Fruit fly (Drosophila melanogaster) whole organism, embryonic: ENCODE data around the gene CG14960.

ENCODE experiments used
- Aef1 ChIP-seq: fragments of 200-800 bp; sonication (Bioruptor generic); IDR thresholded peaks from 3 replicates; pipeline ENCODE4 v1.3.6; 2022; ENCODE audit warnings: missing biosample characterization, missing genetic modification characterization
- Awh ChIP-seq: fragments of 200-800 bp; sonication (Bioruptor generic); IDR thresholded peaks from 2 replicates; pipeline ENCODE4, ENCODE4 v1.3.6; 2022; ENCODE audit warnings: missing biosample characterization, missing genetic modification characterization
- C15 ChIP-seq: fragments of 200-800 bp; sonication (Bioruptor generic); IDR thresholded peaks from 3 replicates; pipeline ENCODE4 v1.3.6; 2022; ENCODE audit warnings: missing biosample characterization, missing genetic modification characterization
- CG10321 ChIP-seq: fragments of 200-800 bp; sonication (Bioruptor generic); IDR thresholded peaks from 2 replicates; pipeline ENCODE4 v1.3.6; 2022; ENCODE audit warnings: missing biosample characterization, missing genetic modification characterization
- CG10959 ChIP-seq: fragments of 200-800 bp; sonication (Bioruptor generic); IDR thresholded peaks from 2 replicates; pipeline ENCODE4 v1.3.6; 2022; ENCODE audit warnings: missing biosample characterization, missing genetic modification characterization
- CG11723 ChIP-seq: fragments of 200-800 bp; sonication (Bioruptor generic); optimal IDR thresholded peaks from 2 replicates; lab custom pipeline; 2017; ENCODE audit warnings: missing biosample characterization, mild to moderate bottlenecking, missing genetic modification characterization
- CG12391 ChIP-seq: fragments of 200-800 bp; sonication (Bioruptor generic); optimal IDR thresholded peaks from 3 replicates; lab custom pipeline; 2018; ENCODE audit warnings: missing biosample characterization, mild to moderate bottlenecking, missing genetic modification characterization, moderate library complexity
- CG13894 ChIP-seq: fragments of 200-800 bp; sonication (Bioruptor generic); optimal IDR thresholded peaks from 3 replicates; lab custom pipeline; 2018; ENCODE audit warnings: missing biosample characterization, mild to moderate bottlenecking, missing genetic modification characterization, moderate library complexity
- CG14965 ChIP-seq: fragments of 200-800 bp; sonication (Bioruptor generic); optimal IDR thresholded peaks from 2 replicates; lab custom pipeline; 2016; ENCODE audit warnings: missing biosample characterization, missing genetic modification characterization, borderline replicate concordance
- CG1602 ChIP-seq: fragments of 200-800 bp; sonication (Bioruptor generic); optimal IDR thresholded peaks from 3 replicates; lab custom pipeline; 2016; ENCODE audit warnings: missing biosample characterization, missing genetic modification characterization
- CG30020 ChIP-seq: fragments of 200-800 bp; optimal IDR thresholded peaks from 2 replicates; lab custom pipeline; 2019; ENCODE audit warnings: missing biosample characterization, mild to moderate bottlenecking, missing genetic modification characterization, moderate library complexity
- CG3281 ChIP-seq: fragments of 200-800 bp; sonication (Bioruptor generic); optimal IDR thresholded peaks from 3 replicates; lab custom pipeline; 2017; ENCODE audit warnings: missing biosample characterization, mild to moderate bottlenecking, missing genetic modification characterization
- CG5245 ChIP-seq: fragments of 200-800 bp; sonication (Bioruptor generic); optimal IDR thresholded peaks from 3 replicates; lab custom pipeline; 2016; ENCODE audit warnings: missing biosample characterization, missing genetic modification characterization
- CG6813 ChIP-seq: fragments of 200-800 bp; sonication (Bioruptor generic); optimal IDR thresholded peaks from 2 replicates; lab custom pipeline; 2017; ENCODE audit warnings: missing biosample characterization, missing genetic modification characterization, mild to moderate bottlenecking, moderate library complexity, missing genetic modification reagents
- CG9437 ChIP-seq: fragments of 200-800 bp; sonication (Bioruptor generic); optimal IDR thresholded peaks from 2 replicates; lab custom pipeline; 2018; ENCODE audit warnings: missing biosample characterization, mild to moderate bottlenecking, missing genetic modification characterization
- CG9932 ChIP-seq: fragments of 200-800 bp; sonication (Bioruptor generic); IDR thresholded peaks from 2 replicates; pipeline ENCODE4 v1.3.6; 2022; ENCODE audit warnings: missing biosample characterization, missing genetic modification characterization
- CTCF ChIP-seq: fragments of 200-800 bp; sonication (Bioruptor generic); optimal IDR thresholded peaks from 2 replicates; lab custom pipeline; 2017; ENCODE audit warnings: missing biosample characterization, mild to moderate bottlenecking, missing genetic modification characterization, moderate library complexity
- Camta ChIP-seq: fragments of 200-800 bp; sonication (Bioruptor generic); optimal IDR thresholded peaks from 2 replicates; lab custom pipeline; 2016; ENCODE audit warnings: missing biosample characterization, missing genetic modification characterization
- D19B ChIP-seq: fragments of 200-800 bp; sonication (Bioruptor generic); optimal IDR thresholded peaks from 2 replicates; lab custom pipeline; 2017; ENCODE audit warnings: missing biosample characterization, mild to moderate bottlenecking, missing genetic modification characterization
- Ets97D ChIP-seq: fragments of 200-800 bp; sonication (Bioruptor generic); optimal IDR thresholded peaks from 3 replicates; lab custom pipeline; 2016; ENCODE audit warnings: missing biosample characterization, missing genetic modification characterization
- H2.0 ChIP-seq: fragments of 200-800 bp; sonication (Bioruptor generic); IDR thresholded peaks from 2 replicates; pipeline ENCODE4 v1.3.6; 2022; ENCODE audit warnings: missing biosample characterization, missing genetic modification characterization
- MESR4 ChIP-seq: fragments of 200-800 bp; sonication (Bioruptor generic); optimal IDR thresholded peaks from 2 replicates; lab custom pipeline; 2018; ENCODE audit warnings: missing biosample characterization, mild to moderate bottlenecking, missing genetic modification characterization, moderate library complexity
- Meics ChIP-seq: fragments of 200-800 bp; sonication (Bioruptor generic); optimal IDR thresholded peaks from 2 replicates; lab custom pipeline; 2017; ENCODE audit warnings: missing biosample characterization, mild to moderate bottlenecking, missing genetic modification characterization
- Mrtf ChIP-seq: fragments of 200-800 bp; sonication (Bioruptor generic); IDR thresholded peaks from 3 replicates; pipeline ENCODE4 v1.3.6; 2022; ENCODE audit warnings: missing biosample characterization, missing genetic modification characterization
- Opbp ChIP-seq: fragments of 200-800 bp; sonication (Bioruptor generic); IDR thresholded peaks from 3 replicates; pipeline ENCODE4 v1.3.6; 2022; ENCODE audit warnings: missing biosample characterization, missing genetic modification characterization; ENCODE audit not compliant: partially characterized antibody
- Ptx1 ChIP-seq: fragments of 200-800 bp; sonication (Bioruptor generic); IDR thresholded peaks from 2 replicates; pipeline ENCODE4 v1.3.6; 2022; ENCODE audit warnings: missing biosample characterization, missing genetic modification characterization
- Ravus ChIP-seq: fragments of 200-800 bp; sonication (Bioruptor generic); IDR thresholded peaks from 2 replicates; pipeline ENCODE4 v1.3.6; 2022; ENCODE audit warnings: missing biosample characterization, missing genetic modification characterization
- Six4 ChIP-seq: fragments of 200-800 bp; sonication (Bioruptor generic); optimal IDR thresholded peaks from 2 replicates; lab custom pipeline; 2016; ENCODE audit warnings: missing biosample characterization, missing genetic modification characterization
- Sox102F ChIP-seq: fragments of 200-800 bp; sonication (Bioruptor generic); optimal IDR thresholded peaks from 2 replicates; lab custom pipeline; 2018; ENCODE audit warnings: missing biosample characterization, mild to moderate bottlenecking, missing genetic modification characterization, moderate library complexity
- Sry-δ ChIP-seq: fragments of 200-800 bp; sonication (Bioruptor generic); optimal IDR thresholded peaks from 2 replicates; lab custom pipeline; 2016; ENCODE audit warnings: missing biosample characterization, missing genetic modification characterization
- Ssrp ChIP-seq: fragments of 200-800 bp; sonication (Bioruptor generic); optimal IDR thresholded peaks from 2 replicates; lab custom pipeline; 2018; ENCODE audit warnings: missing biosample characterization, mild to moderate bottlenecking, missing genetic modification characterization, moderate library complexity
- amos ChIP-seq: fragments of 200-800 bp; sonication (Bioruptor generic); IDR thresholded peaks from 2 replicates; pipeline ENCODE4 v1.3.6; 2022; ENCODE audit warnings: missing biosample characterization, missing genetic modification characterization; ENCODE audit not compliant: partially characterized antibody
- ash1 ChIP-seq: fragments of 200-800 bp; sonication (Bioruptor generic); optimal IDR thresholded peaks from 2 replicates; lab custom pipeline; 2018; ENCODE audit warnings: missing biosample characterization, mild to moderate bottlenecking, missing genetic modification characterization
- bbx ChIP-seq: fragments of 200-800 bp; sonication (Bioruptor generic); IDR thresholded peaks from 2 replicates; pipeline ENCODE4 v1.3.6; 2022; ENCODE audit warnings: missing biosample characterization, missing genetic modification characterization; ENCODE audit not compliant: partially characterized antibody
- bcd ChIP-seq: fragments of 200-800 bp; sonication (Bioruptor generic); optimal IDR thresholded peaks from 2 replicates; lab custom pipeline; 2017; ENCODE audit warnings: missing biosample characterization, mild to moderate bottlenecking, missing genetic modification characterization
- br ChIP-seq: fragments of >200 bp; optimal IDR thresholded peaks from 2 replicates; lab custom pipeline; 2017
- bsh ChIP-seq, 2 experiments: fragments of 200-800 bp; sonication (Bioruptor generic); optimal IDR thresholded peaks; 2 replicates each; lab custom pipeline; 2017 to 2018; ENCODE audit warnings: mild to moderate bottlenecking in 2 of 2, missing biosample characterization in 2 of 2, missing genetic modification characterization in 2 of 2, moderate library complexity in 1 of 2
- crc ChIP-seq: fragments of 200-800 bp; sonication (Bioruptor generic); optimal IDR thresholded peaks from 2 replicates; lab custom pipeline; 2016; ENCODE audit warnings: missing biosample characterization, missing genetic modification characterization
- crol ChIP-seq: fragments of 200-800 bp; sonication (Bioruptor generic); IDR thresholded peaks from 2 replicates; pipeline ENCODE4 v1.3.6; 2022; ENCODE audit warnings: missing biosample characterization, missing genetic modification characterization
- klu ChIP-seq: fragments of 200-800 bp; sonication (Bioruptor generic); IDR thresholded peaks from 2 replicates; pipeline ENCODE4 v1.3.6; 2022; ENCODE audit warnings: missing biosample characterization, missing genetic modification characterization
- lab ChIP-seq: fragments of 200-800 bp; sonication (Bioruptor generic); optimal IDR thresholded peaks from 3 replicates; lab custom pipeline; 2017; ENCODE audit warnings: missing biosample characterization, missing genetic modification characterization, mild to moderate bottlenecking, moderate library complexity, missing genetic modification reagents
- lilli ChIP-seq: fragments of 200-800 bp; sonication (Bioruptor generic); optimal IDR thresholded peaks from 3 replicates; lab custom pipeline; 2016; ENCODE audit warnings: missing biosample characterization, missing genetic modification characterization
- nerfin-1 ChIP-seq: fragments of 200-800 bp; sonication (Bioruptor generic); optimal IDR thresholded peaks from 3 replicates; lab custom pipeline; 2019; ENCODE audit warnings: missing biosample characterization, mild to moderate bottlenecking, missing genetic modification characterization, moderate library complexity
- odd ChIP-seq: fragments of 200-800 bp; sonication (Bioruptor generic); optimal IDR thresholded peaks from 2 replicates; lab custom pipeline; 2017; ENCODE audit warnings: missing biosample characterization, mild to moderate bottlenecking, missing genetic modification characterization
- pb ChIP-seq: fragments of 200-800 bp; sonication (Bioruptor generic); optimal IDR thresholded peaks from 3 replicates; lab custom pipeline; 2016; ENCODE audit warnings: missing biosample characterization, missing genetic modification characterization
- pum ChIP-seq: fragments of 200-800 bp; sonication (Bioruptor generic); optimal IDR thresholded peaks from 2 replicates; lab custom pipeline; 2016; ENCODE audit warnings: missing biosample characterization, missing genetic modification characterization
- ro ChIP-seq: fragments of 200-800 bp; sonication (Bioruptor generic); IDR thresholded peaks from 2 replicates; pipeline ENCODE4 v1.3.6; 2022; ENCODE audit warnings: missing biosample characterization, missing genetic modification characterization
- seq ChIP-seq: fragments of 200-800 bp; sonication (Bioruptor generic); IDR thresholded peaks from 2 replicates; pipeline ENCODE4 v1.3.6; 2022; ENCODE audit warnings: missing biosample characterization, missing genetic modification characterization
- sim ChIP-seq: fragments of 200-800 bp; sonication (Bioruptor generic); IDR thresholded peaks from 2 replicates; pipeline ENCODE4 v1.3.6; 2022; ENCODE audit warnings: missing biosample characterization, missing genetic modification characterization
- stwl ChIP-seq: fragments of 200-800 bp; sonication (Bioruptor generic); optimal IDR thresholded peaks from 3 replicates; lab custom pipeline; 2018; ENCODE audit warnings: missing biosample characterization, mild to moderate bottlenecking, missing genetic modification characterization, moderate library complexity
- tx ChIP-seq: fragments of 200-800 bp; sonication (Bioruptor generic); optimal IDR thresholded peaks from 2 replicates; lab custom pipeline; 2016; ENCODE audit warnings: missing biosample characterization, missing genetic modification characterization

CG14960 gene

dm6 chr3L:3301171-3301738 lies 30.4 kb downstream of the CG14960 start (continued):
- TF ChIP-seq lab (GFP tag; lab: Kevin White, UChicago) (peak; percentile 96), bsh (GFP tag; optimal IDR thresholded peaks at IDR 0.05; lab: Kevin White, UChicago) (peak in 1 of 2 experiments; percentile 94), Awh (GFP tag; lab: Robert Waterston, UW) (peak; percentile 89), Mrtf (peak; percentile 86), CG14965 (peak; percentile 61), CG10321 (GFP tag; lab: Robert Waterston, UW) (peak; percentile 72), CG3281 (GFP tag; lab: Kevin White, UChicago) (peak; percentile 92), CG9932 (GFP tag; lab: Robert Waterston, UW) (peak; percentile 70), bcd (GFP tag; lab: Kevin White, UChicago) (peak; percentile 88), sim (GFP tag; lab: Robert Waterston, UW) (peak; percentile 84), CG1602 (GFP tag; lab: Kevin White, UChicago) (peak; percentile 90), Opbp (no peak), Sry-δ (GFP tag; lab: Kevin White, UChicago) (peak; percentile 56), stwl (tag; lab: Kevin White, UChicago) (no peak), odd (GFP tag; lab: Kevin White, UChicago) (peak; percentile 91), pum (GFP tag; lab: Kevin White, UChicago) (peak; percentile 84), Camta (peak; percentile 89), bbx (GFP tag; lab: Robert Waterston, UW) (no peak), Aef1 (GFP tag; lab: Robert Waterston, UW) (peak; percentile 89), Meics (GFP tag; lab: Kevin White, UChicago) (peak; percentile 92), CG13894 (tag; lab: Kevin White, UChicago) (peak; percentile 79), crc (GFP tag; lab: Kevin White, UChicago) (peak; percentile 88), CG9437 (peak; percentile 87), H2.0 (GFP tag; lab: Robert Waterston, UW) (peak; percentile 89), pb (GFP tag; lab: Kevin White, UChicago) (peak; percentile 73), CG6813 (GFP tag; lab: Kevin White, UChicago) (peak; percentile 89), Ravus (GFP tag; lab: Robert Waterston, UW) (peak; percentile 70; the same call in 1 of the 2 replicates), CG12391 (tag; lab: Kevin White, UChicago) (peak; percentile 95), tx (peak; percentile 85), br (lab: Kevin White, UChicago) (no peak), ro (GFP tag; lab: Robert Waterston, UW) (peak; percentile 82), CG30020 (peak; percentile 52), ash1 (no peak), CTCF (GFP tag; lab: Kevin White, UChicago) (peak; percentile 60), CG10959 (GFP tag; lab: Robert Waterston, UW) (peak; percentile 73), MESR4 (GFP tag; lab: Kevin White, UChicago) (peak; percentile 31), amos (GFP tag; lab: Robert Waterston, UW) (no peak), crol (peak; percentile 96), Sox102F (GFP tag; lab: Kevin White, UChicago) (peak; percentile 94), Six4 (GFP tag; lab: Kevin White, UChicago) (peak; percentile 89), lilli (GFP tag; lab: Kevin White, UChicago) (peak; percentile 91), nerfin-1 (tag; lab: Kevin White, UChicago) (peak; percentile 87), CG11723 (GFP tag; lab: Kevin White, UChicago) (peak; percentile 84), Ssrp (tag; lab: Kevin White, UChicago) (peak; percentile 87), C15 (peak; percentile 80; the same call in 2 of the 3 replicates), Ptx1 (GFP tag; lab: Robert Waterston, UW) (peak; percentile 93), Ets97D (GFP tag; lab: Kevin White, UChicago) (peak; percentile 69), seq (peak; percentile 93), CG5245 (GFP tag; lab: Kevin White, UChicago) (peak; percentile 83), klu (GFP tag; lab: Robert Waterston, UW) (peak; percentile 73; the same call in 1 of the 2 replicates), D19B (peak; percentile 74)
